Worm (Caenorhabditis elegans) whole organism, L3 larva: ENCODE measurements around the gene C17H12.8.

ENCODE experiments used
- ZK546.5 ChIP-seq: sonication (generic microtip); optimal IDR thresholded peaks from 2 replicates; lab custom pipeline; 2017; ENCODE audit warnings: missing biosample characterization, missing genetic modification characterization
- elt-1 ChIP-seq: fragments of 150-350 bp; optimal IDR thresholded peaks from 2 replicates; lab custom pipeline; 2014; ENCODE audit warnings: missing biosample characterization, missing genetic modification characterization
- elt-2 ChIP-seq: sonication (generic microtip); optimal IDR thresholded peaks from 2 replicates; lab custom pipeline; 2016; ENCODE audit warnings: missing genetic modification reagents, mild to moderate bottlenecking, missing genetic modification characterization, missing compliant biosample characterization
- elt-3 ChIP-seq, 3 experiments: fragments of 150-350 bp in 1 of 3; sonication (generic microtip) in 2 of 3; optimal IDR thresholded peaks; 2 replicates in 2 of 3; 4 replicates in 1 of 3; lab custom pipeline; 2014 to 2017; ENCODE audit warnings: missing biosample characterization in 3 of 3, missing genetic modification characterization in 3 of 3
- jun-1 ChIP-seq: fragments of 150-350 bp; optimal IDR thresholded peaks from 2 replicates; lab custom pipeline; 2014; ENCODE audit warnings: missing biosample characterization, missing genetic modification reagents, missing genetic modification characterization
- nhr-237 ChIP-seq: fragments of 150-350 bp; optimal IDR thresholded peaks from 2 replicates; lab custom pipeline; 2014; ENCODE audit warnings: missing biosample characterization, missing genetic modification characterization
- nhr-67 ChIP-seq: fragments of 150-350 bp; optimal IDR thresholded peaks from 2 replicates; lab custom pipeline; 2014; ENCODE audit warnings: missing biosample characterization, missing genetic modification characterization
- pha-4 ChIP-seq: fragments of 150-350 bp; optimal IDR thresholded peaks from 2 replicates; lab custom pipeline; 2014; ENCODE audit warnings: missing biosample characterization, missing genetic modification reagents, missing genetic modification characterization
- pqm-1 ChIP-seq: fragments of 150-350 bp; optimal IDR thresholded peaks from 2 replicates; lab custom pipeline; 2017; ENCODE audit warnings: missing biosample characterization, missing genetic modification characterization, inconsistent platforms
- skn-1 ChIP-seq: fragments of 150-350 bp; optimal IDR thresholded peaks from 2 replicates; lab custom pipeline; 2014; ENCODE audit warnings: missing biosample characterization, missing genetic modification characterization
- tbx-2 ChIP-seq: sonication (generic microtip); optimal IDR thresholded peaks from 2 replicates; lab custom pipeline; 2016; ENCODE audit warnings: mild to moderate bottlenecking, missing genetic modification characterization, missing compliant biosample characterization

- TF ChIP-seq ZK546.5 (tag; lab: Kevin White, UChicago) (no peak), skn-1 (no peak), pha-4 (no peak), pqm-1 (tag; lab: Kevin White, UChicago) (no peak), tbx-2 (tag; lab: Kevin White, UChicago) (no peak), jun-1 (no peak), elt-1 (no peak), elt-2 (tag; lab: Kevin White, UChicago) (no peak), nhr-67 (tag; lab: Kevin White, UChicago) (no peak), elt-3 (tag; optimal IDR thresholded peaks at IDR 0.05; lab: Kevin White, UChicago) (no peak), nhr-237 (no peak)
These were observed 3.2 kb downstream of the C17H12.8 start for ce11 chrIV:6821709-6822108.
